Worm (Caenorhabditis elegans) whole organism, L2 larva: ENCODE measurements around the gene T04F8.2.

ENCODE experiments used
- C34F6.9 ChIP-seq: fragments of 150-350 bp; optimal IDR thresholded peaks from 2 replicates; lab custom pipeline; 2014; ENCODE audit warnings: missing biosample characterization, missing genetic modification characterization
- F13H6.1 ChIP-seq: sonication (generic microtip); optimal IDR thresholded peaks from 2 replicates; lab custom pipeline; 2016; ENCODE audit warnings: missing genetic modification characterization, missing compliant biosample characterization
- R02D3.7 ChIP-seq: fragments of 150-350 bp; optimal IDR thresholded peaks from 2 replicates; lab custom pipeline; 2014; ENCODE audit warnings: missing biosample characterization, missing genetic modification characterization
- ZK546.5 ChIP-seq: sonication (generic microtip); optimal IDR thresholded peaks from 2 replicates; lab custom pipeline; 2017; ENCODE audit warnings: missing biosample characterization, missing genetic modification characterization
- alr-1 ChIP-seq: fragments of 150-350 bp; optimal IDR thresholded peaks from 2 replicates; lab custom pipeline; 2014; ENCODE audit warnings: missing biosample characterization, missing genetic modification characterization
- aly-2 ChIP-seq: fragments of 150-350 bp; optimal IDR thresholded peaks from 2 replicates; lab custom pipeline; 2014; ENCODE audit warnings: missing biosample characterization, missing genetic modification characterization
- ama-1 ChIP-seq: fragments of 150-350 bp; optimal IDR thresholded peaks from 2 replicates; lab custom pipeline; 2018; ENCODE audit warnings: inconsistent platforms
- blmp-1 ChIP-seq: sonication (generic microtip); optimal IDR thresholded peaks from 2 replicates; lab custom pipeline; 2017; ENCODE audit warnings: missing genetic modification characterization, mild to moderate bottlenecking, missing compliant biosample characterization, antibody characterized with exemption, moderate library complexity; ENCODE audit not compliant: insufficient read depth
- ceh-16 ChIP-seq: fragments of 150-350 bp; optimal IDR thresholded peaks from 2 replicates; lab custom pipeline; 2014; ENCODE audit warnings: missing biosample characterization, missing genetic modification characterization
- crh-2 ChIP-seq: sonication (generic microtip); optimal IDR thresholded peaks from 2 replicates; lab custom pipeline; 2017; ENCODE audit warnings: missing biosample characterization, missing genetic modification characterization
- dmd-4 ChIP-seq: sonication (generic microtip); optimal IDR thresholded peaks from 2 replicates; lab custom pipeline; 2017; ENCODE audit warnings: missing biosample characterization, missing genetic modification characterization
- elt-3 ChIP-seq: sonication (generic microtip); optimal IDR thresholded peaks from 2 replicates; lab custom pipeline; 2017; ENCODE audit warnings: missing biosample characterization, missing genetic modification characterization
- fos-1 ChIP-seq: fragments of 150-350 bp; optimal IDR thresholded peaks from 2 replicates; lab custom pipeline; 2014; ENCODE audit warnings: missing biosample characterization, missing genetic modification characterization
- gmeb-1 ChIP-seq: fragments of 150-350 bp; optimal IDR thresholded peaks from 2 replicates; lab custom pipeline; 2014; ENCODE audit warnings: missing biosample characterization, missing genetic modification characterization
- lin-11 ChIP-seq: fragments of 150-350 bp; sonication (generic microtip); optimal IDR thresholded peaks from 2 replicates; lab custom pipeline; 2014; ENCODE audit warnings: missing biosample characterization, missing genetic modification characterization, inconsistent platforms, mixed read lengths
- lin-39 ChIP-seq: fragments of 150-350 bp; optimal IDR thresholded peaks from 2 replicates; lab custom pipeline; 2014; ENCODE audit warnings: missing biosample characterization, missing genetic modification reagents, missing genetic modification characterization
- lsy-2 ChIP-seq, 2 experiments: fragments of 150-350 bp in 1 of 2; sonication (generic microtip) in 1 of 2; optimal IDR thresholded peaks; 2 replicates each; lab custom pipeline; 2014 to 2017; ENCODE audit warnings: missing biosample characterization in 2 of 2, missing genetic modification characterization in 2 of 2
- mab-5 ChIP-seq: fragments of 150-350 bp; optimal IDR thresholded peaks from 2 replicates; lab custom pipeline; 2014; ENCODE audit warnings: missing biosample characterization, missing genetic modification characterization
- mbf-1 ChIP-seq: sonication (generic microtip); optimal IDR thresholded peaks from 2 replicates; lab custom pipeline; 2017; ENCODE audit warnings: missing biosample characterization, missing genetic modification characterization
- nhr-10 ChIP-seq: sonication (generic microtip); optimal IDR thresholded peaks from 2 replicates; lab custom pipeline; 2017; ENCODE audit warnings: missing biosample characterization, missing genetic modification characterization
- nhr-11 ChIP-seq: fragments of 150-350 bp; optimal IDR thresholded peaks from 2 replicates; lab custom pipeline; 2014; ENCODE audit warnings: missing biosample characterization, missing genetic modification characterization
- nhr-12 ChIP-seq: fragments of 150-350 bp; optimal IDR thresholded peaks from 2 replicates; lab custom pipeline; 2014; ENCODE audit warnings: missing biosample characterization, missing genetic modification characterization
- nhr-21 ChIP-seq: fragments of 150-350 bp; optimal IDR thresholded peaks from 2 replicates; lab custom pipeline; 2014; ENCODE audit warnings: missing biosample characterization, missing genetic modification characterization
- nhr-23 ChIP-seq: fragments of 150-350 bp; optimal IDR thresholded peaks from 2 replicates; lab custom pipeline; 2014; ENCODE audit warnings: missing biosample characterization, missing genetic modification reagents, missing genetic modification characterization
- nhr-237 ChIP-seq: fragments of 150-350 bp; optimal IDR thresholded peaks from 2 replicates; lab custom pipeline; 2014; ENCODE audit warnings: missing biosample characterization, missing genetic modification characterization
- nhr-25 ChIP-seq: fragments of 150-350 bp; sonication (generic microtip); optimal IDR thresholded peaks from 3 replicates; lab custom pipeline; 2014; ENCODE audit warnings: missing biosample characterization, missing genetic modification characterization
- nhr-6 ChIP-seq: fragments of 150-350 bp; optimal IDR thresholded peaks from 2 replicates; lab custom pipeline; 2014; ENCODE audit warnings: missing biosample characterization, missing genetic modification characterization
- peb-1 ChIP-seq: fragments of 150-350 bp; optimal IDR thresholded peaks from 2 replicates; lab custom pipeline; 2014; ENCODE audit warnings: missing biosample characterization, missing genetic modification characterization
- sem-4 ChIP-seq: fragments of 150-350 bp; optimal IDR thresholded peaks from 2 replicates; lab custom pipeline; 2014; ENCODE audit warnings: missing biosample characterization, missing genetic modification reagents, missing genetic modification characterization
- skn-1 ChIP-seq: sonication (generic microtip); optimal IDR thresholded peaks from 2 replicates; lab custom pipeline; 2017; ENCODE audit warnings: missing biosample characterization, missing genetic modification characterization
- sma-3 ChIP-seq: sonication (generic microtip); optimal IDR thresholded peaks from 2 replicates; lab custom pipeline; 2016; ENCODE audit warnings: missing genetic modification reagents, missing genetic modification characterization, missing compliant biosample characterization
- unc-62 ChIP-seq: fragments of 150-350 bp; optimal IDR thresholded peaks from 2 replicates; lab custom pipeline; 2014; ENCODE audit warnings: missing biosample characterization, missing genetic modification reagents, missing genetic modification characterization
- zag-1 ChIP-seq: fragments of 150-350 bp; optimal IDR thresholded peaks from 2 replicates; lab custom pipeline; 2014; ENCODE audit warnings: missing biosample characterization, missing genetic modification characterization
- ztf-1 ChIP-seq: fragments of 200-800 bp; sonication (Bioruptor generic); conservative IDR thresholded peaks from 2 replicates; pipeline ENCODE4 v1.3.6; 2022; ENCODE audit warnings: missing genetic modification characterization, missing compliant biosample characterization
- ztf-4 ChIP-seq: fragments of 150-350 bp; optimal IDR thresholded peaks from 2 replicates; lab custom pipeline; 2014; ENCODE audit warnings: missing biosample characterization, missing genetic modification characterization

The T04F8.2 gene

ce11 chrX:11637721-11638120 lies 18.6 kb downstream of the T04F8.2 start:
- TF ChIP-seq crh-2 = no peak
- TF ChIP-seq lin-11 = no peak
- TF ChIP-seq zag-1 (tag; lab: Kevin White, UChicago) = no peak
- TF ChIP-seq sma-3 (GFP tag; lab: Kevin White, UChicago) = no peak
- no peak for TF ChIP-seq mbf-1 (tag; lab: Kevin White, UChicago)

DNA sequence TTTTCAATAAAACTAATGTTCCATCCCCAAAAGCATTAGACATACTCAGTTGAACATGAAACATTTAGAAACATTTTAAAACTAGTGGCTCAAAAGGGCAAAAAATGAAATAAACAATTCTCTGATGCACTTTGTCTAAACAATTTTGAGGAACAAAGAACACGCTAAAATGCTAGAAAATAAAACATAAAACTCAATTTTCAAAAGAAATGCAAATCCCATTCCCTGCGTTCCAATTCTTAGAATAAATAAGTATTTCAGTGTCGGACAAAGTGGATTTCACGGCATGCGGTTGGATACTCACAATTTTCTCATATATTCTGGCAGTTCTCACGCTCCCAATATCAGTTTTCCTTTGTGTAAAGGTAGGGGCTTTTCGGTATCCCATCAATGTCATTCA lies 23.1 kb downstream of the T04F8.2 start:
- no peak for TF ChIP-seq sem-4 (tag; lab: Kevin White, UChicago)
- TF ChIP-seq lin-11 = no peak
- no peak for TF ChIP-seq alr-1
- no peak for TF ChIP-seq C34F6.9 (tag; lab: Kevin White, UChicago)
- TF ChIP-seq elt-3 (tag; lab: Kevin White, UChicago) = no peak
- no peak for TF ChIP-seq sma-3 (GFP tag; lab: Kevin White, UChicago)
- no peak for TF ChIP-seq peb-1
- TF ChIP-seq R02D3.7 = no peak
- TF ChIP-seq zag-1 (tag; lab: Kevin White, UChicago) = no peak
- no peak for TF ChIP-seq gmeb-1
- TF ChIP-seq nhr-23 (tag; lab: Kevin White, UChicago) = no peak
- no peak for TF ChIP-seq skn-1

- no peak for TF ChIP-seq F13H6.1 (tag; lab: Kevin White, UChicago)
- TF ChIP-seq ztf-4 = no peak
- TF ChIP-seq ztf-1 (GFP tag; lab: Robert Waterston, UW) = no peak
- TF ChIP-seq crh-2 = no peak
Observed at ce11 chrX:11632107-11632506, 24.3 kb downstream of the T04F8.2 start, which contains the start of gene sto-6. Gene sto-6 (plus strand): TSS chrX:11632407.

ce11 chrX:11630499-11630898 lies 25.9 kb downstream of the T04F8.2 start:
- TF ChIP-seq blmp-1 (tag; lab: Kevin White, UChicago) (no peak), skn-1 (no peak), zag-1 (tag; lab: Kevin White, UChicago) (peak; percentile 27), nhr-10 (no peak), nhr-11 (tag; lab: Kevin White, UChicago) (no peak), mab-5 (no peak)

- no peak for TF ChIP-seq nhr-12 (tag; lab: Kevin White, UChicago)
- no peak for TF ChIP-seq dmd-4
- TF ChIP-seq nhr-11 (tag; lab: Kevin White, UChicago) = no peak
- TF ChIP-seq unc-62 = no peak
- TF ChIP-seq mab-5 = no peak
- TF ChIP-seq crh-2 = no peak
- TF ChIP-seq lin-39 = no peak
Observed at ce11 chrX:11628580-11628979, 27.8 kb downstream of the T04F8.2 start, which contains the start of gene spp-30. Gene spp-30 (minus strand): TSS chrX:11628680.

DNA sequence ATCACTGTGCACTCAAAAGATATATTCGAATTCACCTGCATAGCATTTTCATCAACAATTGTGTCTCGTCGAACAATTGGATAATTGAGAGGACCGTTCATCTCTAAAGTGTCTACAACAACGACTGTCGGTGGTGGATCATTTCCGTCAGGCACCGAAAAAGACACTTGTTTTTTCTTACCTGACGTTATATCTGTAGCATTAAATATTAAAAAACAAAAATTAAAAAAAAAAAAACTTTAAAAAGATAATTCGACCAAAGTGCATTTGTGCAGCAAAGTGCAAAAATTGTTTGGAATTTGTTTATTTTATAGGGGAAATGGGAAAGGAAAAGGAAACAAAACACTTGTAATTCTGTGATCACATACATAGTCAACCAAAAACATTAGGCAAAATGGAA lies 29.4 kb downstream of the T04F8.2 start, which contains the start of gene twk-44:
TSS of gene twk-44 (minus strand) at position 101 of the 400 bp plus-strand sequence.
- no peak for TF ChIP-seq F13H6.1 (tag; lab: Kevin White, UChicago)
- no peak for TF ChIP-seq aly-2 (tag; lab: Kevin White, UChicago)
- no peak for TF ChIP-seq ZK546.5 (tag; lab: Kevin White, UChicago)
- no peak for TF ChIP-seq nhr-11 (tag; lab: Kevin White, UChicago)
- TF ChIP-seq unc-62 = no peak
- TF ChIP-seq crh-2 = no peak
- TF ChIP-seq R02D3.7 = no peak
- TF ChIP-seq C34F6.9 (tag; lab: Kevin White, UChicago) = no peak
- TF ChIP-seq ama-1 (lab: Kevin White, UChicago) = no peak
- TF ChIP-seq nhr-10 = no peak
- TF ChIP-seq elt-3 (tag; lab: Kevin White, UChicago) = no peak
- no peak for TF ChIP-seq nhr-6 (tag; lab: Kevin White, UChicago)
- TF ChIP-seq blmp-1 (tag; lab: Kevin White, UChicago) = no peak
- TF ChIP-seq alr-1 = no peak
- TF ChIP-seq nhr-25 = no peak
- no peak for TF ChIP-seq nhr-12 (tag; lab: Kevin White, UChicago)
- no peak for TF ChIP-seq sem-4 (tag; lab: Kevin White, UChicago)
- no peak for TF ChIP-seq mab-5
- TF ChIP-seq lsy-2 (tag; optimal IDR thresholded peaks at IDR 0.05; lab: Kevin White, UChicago) = no peak
- TF ChIP-seq, all 48 proteins: peak for 0

- TF ChIP-seq nhr-21 (tag; lab: Kevin White, UChicago) (no peak), nhr-237 (tag; lab: Kevin White, UChicago) (no peak), lin-39 (no peak), nhr-11 (tag; lab: Kevin White, UChicago) (no peak), C34F6.9 (tag; lab: Kevin White, UChicago) (no peak), fos-1 (tag; lab: Kevin White, UChicago) (no peak), ceh-16 (tag; lab: Kevin White, UChicago) (no peak)
Observed at ce11 chrX:11624621-11625020, 31.7 kb downstream of the T04F8.2 start.
